Worm (Caenorhabditis elegans): ENCODE data around the gene ptrg-1.
A peak's percentile ranks its signal among the peaks of the same experiment; 100 is the strongest.

ptrg-1 gene

ce11 chrIV:10146885-10147284 is 47.4 kb downstream of the ptrg-1 start, which contains the start of gene T14G10.8:
T14G10.8 (minus strand) TSS chrIV:10146985.
- TF ChIP-seq aptf-2 (GFP tag; conservative IDR thresholded peaks at IDR 0.05), result no peak
- TF ChIP-seq madf-10 (tag; optimal IDR thresholded peaks at IDR 0.05), result no peak
- TF ChIP-seq dox-1 (GFP tag; IDR thresholded peaks at IDR 0.05), result no peak
- no peak for TF ChIP-seq ztf-6 (GFP tag; IDR thresholded peaks at IDR 0.05)
- no peak for TF ChIP-seq hlh-12 (tag; optimal IDR thresholded peaks at IDR 0.05)
- no peak for TF ChIP-seq hlh-26 (GFP tag; conservative IDR thresholded peaks at IDR 0.05)
- TF ChIP-seq nhr-90 (tag; optimal IDR thresholded peaks at IDR 0.05), result no peak
- no peak for TF ChIP-seq ama-1 (optimal IDR thresholded peaks at IDR 0.05)
- TF ChIP-seq ama-1 (GFP tag; optimal IDR thresholded peaks at IDR 0.05), result no peak

DNA sequence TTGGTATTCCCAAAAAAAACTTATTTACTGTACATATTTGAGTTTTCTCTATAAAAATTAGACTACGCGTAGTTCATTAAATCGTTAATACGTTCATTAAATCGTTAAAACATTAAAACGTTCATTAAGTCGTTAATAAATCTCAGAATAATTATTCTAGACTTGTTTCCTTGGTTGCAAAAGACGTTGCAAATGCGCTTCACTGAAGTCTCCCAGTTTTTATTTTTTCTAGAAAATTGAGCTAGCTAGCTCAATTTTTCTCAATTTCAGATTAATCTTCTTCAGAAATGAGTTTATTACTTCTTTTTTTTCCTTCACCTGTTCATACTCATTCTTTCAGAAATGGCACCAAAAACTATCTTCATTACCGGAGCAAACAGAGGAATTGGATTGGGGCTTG is 49.3 kb downstream of the ptrg-1 start:
- TF ChIP-seq madf-8 (GFP tag; conservative IDR thresholded peaks at IDR 0.05) (peak; percentile 60), madf-6 (GFP tag; IDR thresholded peaks at IDR 0.05) (peak; percentile 76), B0336.3 (GFP tag; IDR thresholded peaks at IDR 0.05) (no peak)

DNA sequence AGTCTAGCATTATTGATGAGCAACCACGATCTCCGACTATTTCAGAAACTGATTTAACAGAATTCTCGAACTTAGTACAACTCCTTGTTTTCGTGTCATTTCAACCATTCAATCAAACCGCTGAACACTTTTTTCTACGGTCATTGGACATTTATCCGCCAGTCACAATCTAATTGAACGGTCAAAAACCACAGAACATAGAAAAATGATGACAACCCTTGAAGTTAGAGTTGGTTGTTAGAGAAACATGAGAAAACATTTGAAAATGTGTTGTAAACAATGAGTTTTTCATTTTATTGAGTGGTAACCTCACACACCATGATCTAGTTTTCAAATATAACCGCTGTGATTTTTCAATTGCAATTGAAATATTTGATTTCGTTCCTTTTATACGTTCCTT is 49.8 kb downstream of the ptrg-1 start:
- TF ChIP-seq nfyb-1 (GFP tag; IDR thresholded peaks at IDR 0.05), result no peak
- TF ChIP-seq fkh-3 (tag; optimal IDR thresholded peaks at IDR 0.05), result no peak
- TF ChIP-seq atf-7 (tag; optimal IDR thresholded peaks at IDR 0.05), result no peak
- no peak for TF ChIP-seq sea-2 (GFP tag; IDR thresholded peaks at IDR 0.05)
- no peak for TF ChIP-seq die-1 (tag; optimal IDR thresholded peaks at IDR 0.05)
- no peak for TF ChIP-seq ceh-79 (tag; optimal IDR thresholded peaks at IDR 0.05)
- TF ChIP-seq ceh-91 (GFP tag; IDR thresholded peaks at IDR 0.05), result no peak
- TF ChIP-seq mxl-1 (tag; optimal IDR thresholded peaks at IDR 0.05), result no peak
- TF ChIP-seq bed-1 (GFP tag; IDR thresholded peaks at IDR 0.05), result no peak
- no peak for TF ChIP-seq lin-54 (GFP tag; optimal IDR thresholded peaks at IDR 0.05)
- no peak for TF ChIP-seq efl-1 (GFP tag; optimal IDR thresholded peaks at IDR 0.05)
- no peak for TF ChIP-seq F55B11.4 (tag; optimal IDR thresholded peaks at IDR 0.05; ENCODE audit: borderline replicate concordance, insufficient read depth)
- TF ChIP-seq rpc-1 (optimal IDR thresholded peaks at IDR 0.05), result no peak
- no peak for TF ChIP-seq rpc-1 (tag; optimal IDR thresholded peaks at IDR 0.05)

DNA sequence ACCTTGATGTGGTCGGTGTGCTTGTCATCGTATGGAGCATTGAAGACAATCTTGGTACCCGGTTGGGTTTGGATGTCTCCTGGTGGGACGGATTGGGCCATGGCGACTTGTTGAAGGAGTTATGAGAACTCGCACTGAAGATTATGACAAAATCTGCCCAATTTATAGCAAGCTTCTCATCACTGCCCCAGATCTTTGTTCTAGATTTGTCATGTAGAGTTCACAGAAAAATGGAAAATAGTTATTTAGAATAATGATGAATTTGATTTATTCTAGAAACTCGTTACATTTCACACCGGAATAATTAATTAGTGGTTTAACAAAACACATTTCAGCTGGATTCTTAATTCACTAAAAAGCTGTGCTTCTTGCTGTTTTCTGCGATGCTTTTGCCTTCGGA is 50.6 kb downstream of the ptrg-1 start, which contains the start of gene msp-38:
msp-38 (minus strand) TSS at position 101 of the 400 bp plus-strand sequence.
- TF ChIP-seq B0035.1 (tag; optimal IDR thresholded peaks at IDR 0.05) (no peak), hmg-1.2 (GFP tag; IDR thresholded peaks at IDR 0.05) (no peak), tbx-9 (tag; optimal IDR thresholded peaks at IDR 0.05; ENCODE audit: borderline replicate concordance) (no peak), F37B4.10 (GFP tag; IDR thresholded peaks at IDR 0.05) (no peak)

DNA sequence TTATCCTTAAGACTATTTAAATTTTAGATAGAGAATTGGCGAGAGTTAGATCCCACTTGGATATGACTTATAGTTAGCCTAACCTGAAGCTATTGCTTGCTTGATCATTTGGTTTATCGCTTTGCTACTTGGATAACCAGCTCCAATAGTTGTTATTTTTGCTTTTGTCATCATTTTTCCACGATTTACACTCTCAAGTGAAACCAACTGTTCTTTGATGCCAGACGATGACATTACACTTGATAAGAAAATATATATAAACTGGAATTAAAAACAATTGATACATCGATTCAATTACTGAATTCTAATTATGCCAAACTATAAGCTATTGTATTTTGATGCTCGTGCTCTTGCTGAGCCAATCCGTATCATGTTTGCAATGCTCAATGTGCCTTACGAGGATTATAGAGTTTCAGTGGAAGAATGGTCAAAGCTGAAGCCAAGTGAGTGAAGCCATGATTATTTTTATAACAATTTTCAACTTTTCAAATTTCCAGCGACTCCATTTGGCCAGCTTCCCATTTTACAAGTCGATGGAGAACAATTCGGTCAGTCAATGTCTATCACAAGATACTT is 52.2 kb downstream of the ptrg-1 start, which contains the start of the genes gst-2, gst-4 and dhs-12:
gst-2 (minus strand) TSS at position 132 of the 576 bp plus-strand sequence.
gst-4 (plus strand) TSS at position 296 of the 576 bp plus-strand sequence.
dhs-12 (plus strand) TSS at position 526 of the 576 bp plus-strand sequence.
- TF ChIP-seq aptf-2 (GFP tag; conservative IDR thresholded peaks at IDR 0.05) (no peak), fkh-3 (tag; optimal IDR thresholded peaks at IDR 0.05) (no peak), ceh-27 (GFP tag; optimal IDR thresholded peaks at IDR 0.05) (no peak), egl-18 (GFP tag; IDR thresholded peaks at IDR 0.05) (no peak), nhr-179 (tag; optimal IDR thresholded peaks at IDR 0.05) (no peak), F10E7.11 (tag; optimal IDR thresholded peaks at IDR 0.05) (no peak), Y67H2A.10 (GFP tag; conservative IDR thresholded peaks at IDR 0.05) (no peak)

Measured in whole organism, young adult.